Worm (Caenorhabditis elegans): ENCODE measurements around the gene Y54E2A.8.

DNA sequence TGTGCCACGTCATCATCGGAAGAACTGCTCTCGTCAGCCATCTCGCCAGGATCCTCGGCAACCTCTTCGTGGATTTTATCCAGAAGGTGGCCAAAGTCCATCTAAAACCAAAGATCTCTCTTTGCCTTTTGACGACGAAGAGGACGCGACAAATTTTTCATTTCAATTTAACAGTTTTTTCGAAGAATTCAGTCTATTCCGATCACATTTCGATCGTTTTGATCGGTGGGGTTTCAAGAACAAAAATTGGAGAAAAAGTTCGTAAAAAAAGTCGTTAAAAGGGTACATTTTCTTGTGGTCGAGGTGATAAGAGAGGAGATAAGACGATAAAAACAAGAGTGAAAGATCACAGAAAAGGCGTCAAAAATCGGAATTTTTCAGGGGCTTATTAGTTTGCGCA, 44.7 kb upstream of the Y54E2A.8 start, which contains the start of gene glna-1:
- TF ChIP-seq T26A5.8 (tag; optimal IDR thresholded peaks at IDR 0.05) (no peak), ets-4 (GFP tag; optimal IDR thresholded peaks at IDR 0.05) (no peak), dox-1 (GFP tag; IDR thresholded peaks at IDR 0.05) (no peak), him-1 (tag; optimal IDR thresholded peaks at IDR 0.05) (no peak), akir-1 (GFP tag; optimal IDR thresholded peaks at IDR 0.05) (no peak), T07F8.4 (tag; optimal IDR thresholded peaks at IDR 0.05) (no peak), ama-1 (optimal IDR thresholded peaks at IDR 0.05) (no peak), ama-1 (GFP tag; optimal IDR thresholded peaks at IDR 0.05) (no peak), mes-4 (tag; optimal IDR thresholded peaks at IDR 0.05) (no peak), C17E4.6 (GFP tag; IDR thresholded peaks at IDR 0.05) (no peak), nhr-27 (tag; optimal IDR thresholded peaks at IDR 0.05) (no peak), repo-1 (tag; optimal IDR thresholded peaks at IDR 0.05) (no peak), snpc-1.1 (tag; optimal IDR thresholded peaks at IDR 0.05; ENCODE audit: insufficient read depth) (no peak), nfya-1 (tag; optimal IDR thresholded peaks at IDR 0.05; ENCODE audit: borderline replicate concordance, insufficient read depth) (no peak), ceh-58 (GFP tag; IDR thresholded peaks at IDR 0.05) (no peak)
